Fruit fly (Drosophila melanogaster) whole organism, pupa: ENCODE measurements around the gene Actn.

ENCODE experiments used
- CG10348 ChIP-seq: fragments of 200-800 bp; sonication (Bioruptor generic); IDR thresholded peaks from 2 replicates; pipeline ENCODE4 v1.3.6; 2022; ENCODE audit warnings: missing biosample characterization, missing genetic modification characterization
- CG13204 ChIP-seq: fragments of 200-800 bp; sonication (Bioruptor generic); optimal IDR thresholded peaks from 2 replicates; lab custom pipeline; 2018; ENCODE audit warnings: missing biosample characterization, mild to moderate bottlenecking, missing genetic modification characterization, moderate library complexity
- CG15710 ChIP-seq: fragments of 200-800 bp; sonication (Bioruptor generic); optimal IDR thresholded peaks from 2 replicates; lab custom pipeline; 2018; ENCODE audit warnings: missing biosample characterization, mild to moderate bottlenecking, missing genetic modification characterization, moderate library complexity
- CG17806 ChIP-seq: fragments of 200-800 bp; sonication (Bioruptor generic); optimal IDR thresholded peaks from 2 replicates; lab custom pipeline; 2018; ENCODE audit warnings: missing biosample characterization, mild to moderate bottlenecking, missing genetic modification characterization, moderate library complexity
- CG32121 ChIP-seq: fragments of 200-800 bp; sonication (Bioruptor generic); IDR thresholded peaks from 2 replicates; pipeline ENCODE4 v1.3.6; 2022; ENCODE audit warnings: missing biosample characterization, missing genetic modification characterization
- CG34367 ChIP-seq: fragments of 200-800 bp; sonication (Bioruptor generic); optimal IDR thresholded peaks from 2 replicates; lab custom pipeline; 2018; ENCODE audit warnings: missing biosample characterization, mild to moderate bottlenecking, missing genetic modification characterization
- CG4496 ChIP-seq: fragments of 200-800 bp; sonication (Bioruptor generic); IDR thresholded peaks from 3 replicates; pipeline ENCODE4 v1.3.6; 2022; ENCODE audit warnings: missing biosample characterization, missing genetic modification characterization
- CG8159 ChIP-seq: fragments of 200-800 bp; sonication (Bioruptor generic); optimal IDR thresholded peaks from 3 replicates; lab custom pipeline; 2018; ENCODE audit warnings: missing biosample characterization, mild to moderate bottlenecking, missing genetic modification characterization, moderate library complexity
- CG8301 ChIP-seq: fragments of 200-800 bp; sonication (Bioruptor generic); optimal IDR thresholded peaks from 2 replicates; lab custom pipeline; 2018; ENCODE audit warnings: missing biosample characterization, mild to moderate bottlenecking, missing genetic modification characterization
- D1 ChIP-seq: fragments of 200-800 bp; sonication (Bioruptor generic); optimal IDR thresholded peaks from 2 replicates; lab custom pipeline; 2018; ENCODE audit warnings: missing biosample characterization, mild to moderate bottlenecking, missing genetic modification characterization, moderate library complexity
- EcR ChIP-seq: fragments of 200-800 bp; sonication (Bioruptor generic); optimal IDR thresholded peaks from 3 replicates; lab custom pipeline; 2019; ENCODE audit warnings: missing biosample characterization, missing genetic modification characterization, mild to moderate bottlenecking, moderate library complexity, missing genetic modification reagents
- Pif1B ChIP-seq: fragments of 200-800 bp; sonication (Bioruptor generic); optimal IDR thresholded peaks from 3 replicates; lab custom pipeline; 2016; ENCODE audit warnings: missing biosample characterization, missing genetic modification characterization
- gl ChIP-seq: fragments of 200-800 bp; sonication (Bioruptor generic); optimal IDR thresholded peaks from 2 replicates; lab custom pipeline; 2018; ENCODE audit warnings: missing biosample characterization, mild to moderate bottlenecking, missing genetic modification characterization
- rn ChIP-seq: fragments of 200-800 bp; sonication (Bioruptor generic); IDR thresholded peaks from 2 replicates; pipeline ENCODE4 v1.3.6; 2022; ENCODE audit warnings: missing biosample characterization, missing genetic modification characterization

- TF ChIP-seq CG34367 (peak; percentile 38), CG8159 (tag; lab: Kevin White, UChicago) (peak; percentile 61), CG15710 (tag; lab: Kevin White, UChicago) (peak; percentile 55), CG32121 (GFP tag; lab: Robert Waterston, UW) (peak; percentile 19; the same call in 1 of the 2 replicates), EcR (no peak), CG4496 (GFP tag; lab: Robert Waterston, UW) (peak; percentile 66; the same call in 2 of the 3 replicates), rn (GFP tag; lab: Robert Waterston, UW) (no peak), CG13204 (GFP tag; lab: Kevin White, UChicago) (no peak), CG8301 (tag; lab: Kevin White, UChicago) (no peak), CG17806 (no peak), gl (tag; lab: Kevin White, UChicago) (peak; percentile 28), D1 (no peak), Pif1B (GFP tag; lab: Kevin White, UChicago) (peak; percentile 60), CG10348 (no peak)
These were observed 29.3 kb downstream of the Actn start for dm6 chrX:2012837-2013236.
